Worm (Caenorhabditis elegans) whole organism, L4 larva: ENCODE results near the gene ngn-1.
A peak's percentile ranks its signal among the peaks of the same experiment; 100 is the strongest.

ENCODE experiments used
- D1046.2 ChIP-seq: fragments of 200-800 bp; sonication (Bioruptor generic); IDR thresholded peaks from 2 replicates; pipeline ENCODE4 v1.3.6; 2022; ENCODE audit warnings: missing genetic modification characterization, missing compliant biosample characterization
- F26F4.8 ChIP-seq: fragments of 200-800 bp; sonication (Bioruptor generic); conservative IDR thresholded peaks from 2 replicates; pipeline ENCODE4 v1.3.6; 2022; ENCODE audit warnings: missing genetic modification characterization, missing compliant biosample characterization
- F44E2.7 ChIP-seq: fragments of 200-800 bp; sonication (Bioruptor generic); IDR thresholded peaks from 2 replicates; pipeline ENCODE4 v2.1.2; 2022; ENCODE audit warnings: missing genetic modification characterization, missing compliant biosample characterization
- F49E8.2 ChIP-seq: sonication (generic microtip); optimal IDR thresholded peaks from 2 replicates; lab custom pipeline; 2016; ENCODE audit warnings: missing compliant biosample characterization, mild to moderate bottlenecking, missing genetic modification characterization, borderline replicate concordance
- T26A8.4 ChIP-seq: fragments of 200-800 bp; sonication (Bioruptor generic); IDR thresholded peaks from 2 replicates; pipeline ENCODE4 v1.3.6; 2022; ENCODE audit warnings: missing genetic modification characterization, missing compliant biosample characterization
- Y48G9A.11 ChIP-seq: fragments of 200-800 bp; sonication (Bioruptor generic); IDR thresholded peaks from 2 replicates; pipeline ENCODE4 v1.3.6; 2022; ENCODE audit warnings: missing genetic modification reagents, missing genetic modification characterization, missing compliant biosample characterization
- Y5F2A.4 ChIP-seq: fragments of 200-800 bp; sonication (Bioruptor generic); optimal IDR thresholded peaks from 2 replicates; lab custom pipeline; 2018; ENCODE audit warnings: mild to moderate bottlenecking, missing genetic modification characterization, missing compliant biosample characterization
- aha-1 ChIP-seq: fragments of 150-350 bp; peaks from one replicate; lab custom pipeline; 2014; ENCODE audit warnings: missing biosample characterization, missing genetic modification characterization
- ceh-28 ChIP-seq: fragments of 150-350 bp; optimal IDR thresholded peaks from 2 replicates; lab custom pipeline; 2014; ENCODE audit warnings: missing biosample characterization, missing genetic modification reagents, missing genetic modification characterization
- ceh-32 ChIP-seq: sonication (generic microtip); optimal IDR thresholded peaks from 2 replicates; lab custom pipeline; 2016; ENCODE audit warnings: mild to moderate bottlenecking, missing genetic modification characterization, missing compliant biosample characterization; ENCODE audit not compliant: poor library complexity
- ceh-44 ChIP-seq: fragments of 200-800 bp; sonication (Bioruptor generic); IDR thresholded peaks from 2 replicates; pipeline ENCODE4 v1.3.6; 2022; ENCODE audit warnings: missing genetic modification reagents, missing genetic modification characterization, missing compliant biosample characterization
- ceh-62 ChIP-seq: sonication (generic microtip); optimal IDR thresholded peaks from 2 replicates; lab custom pipeline; 2017; ENCODE audit warnings: missing biosample characterization, missing genetic modification characterization
- ces-1 ChIP-seq: fragments of 150-350 bp; sonication (generic microtip); optimal IDR thresholded peaks from 4 replicates; lab custom pipeline; 2014; ENCODE audit warnings: missing biosample characterization, missing genetic modification reagents, missing genetic modification characterization
- ctbp-1 ChIP-seq: fragments of 200-800 bp; sonication (Bioruptor generic); IDR thresholded peaks from 2 replicates; pipeline ENCODE4 v1.3.6; 2022; ENCODE audit warnings: missing genetic modification reagents, missing genetic modification characterization, missing compliant biosample characterization
- daf-16 ChIP-seq, 3 experiments: sonication (generic microtip); optimal IDR thresholded peaks; 2 replicates each; lab custom pipeline; 2016 to 2017; ENCODE audit warnings: missing genetic modification characterization in 3 of 3, missing genetic modification reagents in 3 of 3, mild to moderate bottlenecking in 2 of 3, missing compliant biosample characterization in 2 of 3, missing biosample characterization in 1 of 3, moderate library complexity in 1 of 3
- daf-8 ChIP-seq: fragments of 200-800 bp; sonication (Bioruptor generic); IDR thresholded peaks from 2 replicates; pipeline ENCODE4 v1.3.6; 2022; ENCODE audit warnings: missing genetic modification characterization, missing compliant biosample characterization
- dmd-9 ChIP-seq: fragments of 200-800 bp; sonication (Bioruptor generic); IDR thresholded peaks from 2 replicates; pipeline ENCODE4 v1.3.6; 2022; ENCODE audit warnings: missing genetic modification reagents, missing genetic modification characterization, missing compliant biosample characterization
- egl-27 ChIP-seq: sonication (generic microtip); optimal IDR thresholded peaks from 3 replicates; lab custom pipeline; 2017; ENCODE audit warnings: missing biosample characterization, missing genetic modification reagents, missing genetic modification characterization
- gei-8 ChIP-seq: fragments of 200-800 bp; sonication (Bioruptor generic); optimal IDR thresholded peaks from 2 replicates; lab custom pipeline; 2018; ENCODE audit warnings: mild to moderate bottlenecking, missing genetic modification characterization, missing compliant biosample characterization
- hlh-11 ChIP-seq: fragments of 200-800 bp; sonication (Bioruptor generic); optimal IDR thresholded peaks from 2 replicates; lab custom pipeline; 2018; ENCODE audit warnings: mild to moderate bottlenecking, missing genetic modification characterization, missing compliant biosample characterization
- hmg-1.1 ChIP-seq: fragments of 200-800 bp; sonication (Bioruptor generic); IDR thresholded peaks from 2 replicates; pipeline ENCODE4 v1.3.6; 2022; ENCODE audit warnings: missing genetic modification reagents, missing genetic modification characterization, missing compliant biosample characterization
- lin-1 ChIP-seq: fragments of 200-800 bp; sonication (Bioruptor generic); IDR thresholded peaks from 2 replicates; pipeline ENCODE4 v1.3.6; 2022; ENCODE audit warnings: missing genetic modification reagents, missing genetic modification characterization, missing compliant biosample characterization
- lin-29 ChIP-seq: fragments of 200-800 bp; sonication (Bioruptor generic); IDR thresholded peaks from 2 replicates; pipeline ENCODE4 v1.3.6; 2022; ENCODE audit warnings: missing genetic modification reagents, missing genetic modification characterization, missing compliant biosample characterization
- lin-39 ChIP-seq: fragments of 150-350 bp; optimal IDR thresholded peaks from 2 replicates; lab custom pipeline; 2014; ENCODE audit warnings: missing biosample characterization, missing genetic modification reagents, missing genetic modification characterization
- madf-5 ChIP-seq, 2 experiments: fragments of 200-800 bp; sonication (Bioruptor generic); IDR thresholded peaks; 2 replicates each; pipeline ENCODE4 v1.3.6; 2022; ENCODE audit warnings: missing compliant biosample characterization in 2 of 2, missing genetic modification characterization in 2 of 2
- madf-9 ChIP-seq: fragments of 200-800 bp; sonication (Bioruptor generic); conservative IDR thresholded peaks from 2 replicates; pipeline ENCODE4 v1.3.6; 2022; ENCODE audit warnings: missing genetic modification reagents, missing genetic modification characterization, missing compliant biosample characterization
- mep-1 ChIP-seq: fragments of 150-350 bp; sonication (generic microtip); optimal IDR thresholded peaks from 3 replicates; lab custom pipeline; 2014; ENCODE audit warnings: missing biosample characterization, missing genetic modification characterization
- mes-2 ChIP-seq: sonication (generic microtip); optimal IDR thresholded peaks from 2 replicates; lab custom pipeline; 2016; ENCODE audit warnings: missing genotype, mild to moderate bottlenecking, missing genetic modification characterization, missing compliant biosample characterization; ENCODE audit not compliant: poor library complexity, severe bottlenecking
- mxl-2 ChIP-seq: fragments of 200-800 bp; sonication (Bioruptor generic); conservative IDR thresholded peaks from 2 replicates; pipeline ENCODE4 v1.3.6; 2022; ENCODE audit warnings: missing genetic modification reagents, missing genetic modification characterization, missing compliant biosample characterization
- nhr-10 ChIP-seq: fragments of 150-350 bp; optimal IDR thresholded peaks from 2 replicates; lab custom pipeline; 2014; ENCODE audit warnings: missing biosample characterization, missing genetic modification characterization
- nhr-102 ChIP-seq: sonication (generic microtip); optimal IDR thresholded peaks from 2 replicates; lab custom pipeline; 2016; ENCODE audit warnings: mild to moderate bottlenecking, missing genetic modification characterization, moderate library complexity, missing compliant biosample characterization
- nhr-11 ChIP-seq: fragments of 150-350 bp; optimal IDR thresholded peaks from 2 replicates; lab custom pipeline; 2014; ENCODE audit warnings: missing biosample characterization, missing genetic modification characterization
- nhr-237 ChIP-seq: sonication (generic microtip); optimal IDR thresholded peaks from 2 replicates; lab custom pipeline; 2017; ENCODE audit warnings: missing biosample characterization, missing genetic modification characterization
- nhr-25 ChIP-seq: sonication (generic microtip); optimal IDR thresholded peaks from 2 replicates; lab custom pipeline; 2017; ENCODE audit warnings: missing genetic modification characterization, mild to moderate bottlenecking, missing compliant biosample characterization, antibody characterized with exemption, moderate library complexity, borderline replicate concordance; ENCODE audit not compliant: insufficient read depth
- nhr-41 ChIP-seq: fragments of 200-800 bp; sonication (Bioruptor generic); IDR thresholded peaks from 2 replicates; pipeline ENCODE4 v1.3.6; 2022; ENCODE audit warnings: missing genetic modification reagents, missing genetic modification characterization, missing compliant biosample characterization
- nhr-42 ChIP-seq: fragments of 200-800 bp; sonication (Bioruptor generic); IDR thresholded peaks from 2 replicates; pipeline ENCODE4 v1.3.6; 2022; ENCODE audit warnings: missing genetic modification characterization, missing compliant biosample characterization
- nhr-48 ChIP-seq: sonication (generic microtip); optimal IDR thresholded peaks from 2 replicates; lab custom pipeline; 2016; ENCODE audit warnings: mild to moderate bottlenecking, missing genetic modification characterization, missing compliant biosample characterization
- nhr-76 ChIP-seq: fragments of 150-350 bp; optimal IDR thresholded peaks from 2 replicates; lab custom pipeline; 2014; ENCODE audit warnings: missing biosample characterization, missing genetic modification characterization
- pha-4 ChIP-seq, 2 experiments: fragments of 150-350 bp in 1 of 2; fragments of 200-800 bp in 1 of 2; sonication (Bioruptor generic) in 1 of 2; IDR thresholded peaks in 1 of 2; optimal IDR thresholded peaks in 1 of 2; 2 replicates each; pipeline versions ENCODE4 v1.3.6 to Lab custom; 2014 to 2022; ENCODE audit warnings: missing genetic modification characterization in 2 of 2, missing genetic modification reagents in 2 of 2, missing biosample characterization in 1 of 2, missing compliant biosample characterization in 1 of 2
- pqm-1 ChIP-seq: sonication (generic microtip); optimal IDR thresholded peaks from 2 replicates; lab custom pipeline; 2017; ENCODE audit warnings: missing biosample characterization, missing genetic modification characterization
- set-16 ChIP-seq: fragments of 200-800 bp; sonication (Bioruptor generic); IDR thresholded peaks from 2 replicates; pipeline ENCODE4 v1.3.6; 2022; ENCODE audit warnings: missing genetic modification reagents, missing genetic modification characterization, missing compliant biosample characterization
- skn-1 ChIP-seq: fragments of 150-350 bp; optimal IDR thresholded peaks from 2 replicates; lab custom pipeline; 2014; ENCODE audit warnings: missing biosample characterization, missing genetic modification characterization
- vab-7 ChIP-seq: fragments of 200-800 bp; sonication (Bioruptor generic); IDR thresholded peaks from 2 replicates; pipeline ENCODE4 v1.3.6; 2022; ENCODE audit warnings: missing genetic modification reagents, missing genetic modification characterization, missing compliant biosample characterization
- zag-1 ChIP-seq: fragments of 150-350 bp; optimal IDR thresholded peaks from 2 replicates; lab custom pipeline; 2014; ENCODE audit warnings: missing biosample characterization, missing genetic modification characterization
- zfp-3 ChIP-seq: fragments of 200-800 bp; sonication (Bioruptor generic); conservative IDR thresholded peaks from 2 replicates; pipeline ENCODE4 v1.3.6; 2022; ENCODE audit warnings: missing genetic modification reagents, missing genetic modification characterization, missing compliant biosample characterization
- zip-11 ChIP-seq: fragments of 200-800 bp; sonication (Bioruptor generic); IDR thresholded peaks from 2 replicates; pipeline ENCODE4 v1.3.6; 2022; ENCODE audit warnings: missing genetic modification characterization, missing compliant biosample characterization
- ztf-11 ChIP-seq: fragments of 150-350 bp; optimal IDR thresholded peaks from 2 replicates; lab custom pipeline; 2014; ENCODE audit warnings: missing biosample characterization, missing genetic modification characterization
- ztf-7 ChIP-seq: fragments of 150-350 bp; optimal IDR thresholded peaks from 2 replicates; lab custom pipeline; 2014; ENCODE audit warnings: missing biosample characterization, missing genetic modification characterization

Gene ngn-1

DNA sequence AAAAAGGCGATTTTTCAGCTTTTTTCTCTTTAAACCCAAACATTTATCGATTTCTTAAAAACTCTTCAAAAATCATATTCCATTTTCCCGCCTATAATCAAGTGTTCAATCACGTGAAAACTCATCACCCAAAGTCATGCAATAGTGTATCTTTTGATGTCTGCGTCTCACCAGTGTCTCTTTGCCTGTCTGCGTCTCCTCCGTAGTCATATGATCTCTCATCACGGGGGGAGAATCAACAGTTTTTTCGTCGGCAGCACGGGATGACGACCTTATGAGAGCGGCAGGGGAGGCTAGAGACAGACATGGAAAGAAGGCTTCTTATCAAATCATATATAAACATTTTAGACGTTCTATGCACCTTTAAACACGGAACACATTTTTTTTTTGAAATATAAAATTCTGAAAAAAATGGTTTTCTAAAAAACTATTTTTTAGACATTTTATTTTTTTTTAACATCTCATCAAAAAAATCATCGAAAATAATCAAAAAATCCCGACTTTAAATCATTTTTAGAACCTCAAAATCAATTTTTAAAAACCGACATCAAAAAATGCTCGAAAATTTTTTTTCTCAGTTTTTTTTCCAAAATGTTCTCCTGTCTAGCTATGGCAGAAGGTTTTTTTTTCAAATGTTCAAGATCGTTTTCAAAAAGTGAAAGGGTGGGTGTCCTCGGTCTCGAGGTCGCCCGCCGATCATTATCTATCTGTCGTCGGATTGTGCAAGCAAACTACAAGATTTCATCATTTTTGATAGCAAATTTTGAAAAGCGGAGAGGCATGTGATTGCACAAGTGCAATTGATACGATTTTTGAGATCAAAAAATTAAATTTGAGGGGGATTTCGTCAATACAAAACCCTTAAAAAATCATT is 25.8 kb downstream of the ngn-1 start:
- TF ChIP-seq mep-1 (peak; percentile 97), hmg-1.1 (peak; percentile 95), dmd-9 (GFP tag; lab: Robert Waterston, UW) (peak; percentile 83), nhr-11 (peak; percentile 98), daf-16 (GFP tag; optimal IDR thresholded peaks at IDR 0.05; lab: Kevin White, UChicago) (peak; percentile 59 to 90), daf-16 (tag; optimal IDR thresholded peaks at IDR 0.05; lab: Kevin White, UChicago) (peak; percentile 97), nhr-76 (tag; lab: Kevin White, UChicago) (peak; percentile 86), nhr-41 (GFP tag; lab: Robert Waterston, UW) (peak; percentile 90), daf-8 (no peak), F49E8.2 (tag; lab: Kevin White, UChicago) (no peak), mes-2 (tag; lab: Kevin White, UChicago) (peak; percentile 90), mxl-2 (peak; percentile 96), ceh-28 (tag; lab: Kevin White, UChicago) (peak; percentile 9), pqm-1 (tag; lab: Kevin White, UChicago) (peak; percentile 60), nhr-102 (peak; percentile 96), ctbp-1 (peak; percentile 92), lin-39 (tag; lab: Kevin White, UChicago) (no peak), ceh-32 (tag; lab: Kevin White, UChicago) (no peak), madf-9 (peak; percentile 93), set-16 (GFP tag; lab: Robert Waterston, UW) (peak; percentile 86), ces-1 (GFP tag; lab: Kevin White, UChicago) (no peak), zag-1 (tag; lab: Kevin White, UChicago) (no peak), nhr-25 (tag; lab: Kevin White, UChicago) (peak; percentile 79), zfp-3 (GFP tag; lab: Robert Waterston, UW) (peak; percentile 99), F26F4.8 (GFP tag; lab: Robert Waterston, UW) (no peak), Y48G9A.11 (GFP tag; lab: Robert Waterston, UW) (peak; percentile 51), Y5F2A.4 (GFP tag; lab: Kevin White, UChicago) (peak; percentile 40), lin-1 (GFP tag; lab: Robert Waterston, UW) (peak; percentile 95), nhr-42 (peak; percentile 93), nhr-48 (tag; lab: Kevin White, UChicago) (peak; percentile 96), hlh-11 (tag; lab: Kevin White, UChicago) (peak; percentile 100), pha-4 (GFP tag; IDR thresholded peaks at IDR 0.05; lab: Robert Waterston, UW) (peak; percentile 93), pha-4 (tag; optimal IDR thresholded peaks at IDR 0.05; lab: Kevin White, UChicago) (peak; percentile 94), nhr-10 (tag; lab: Kevin White, UChicago) (peak; percentile 91), gei-8 (GFP tag; lab: Kevin White, UChicago) (peak; percentile 96), aha-1 (tag; lab: Kevin White, UChicago) (peak; percentile 97), F44E2.7 (GFP tag; lab: Robert Waterston, UW) (0 out of 2 replicates have a peak, but pooled peaks have one; percentile 17), ceh-44 (GFP tag; lab: Robert Waterston, UW) (0 out of 2 replicates have a peak, but pooled peaks have one; percentile 37), vab-7 (GFP tag; lab: Robert Waterston, UW) (peak; percentile 24), ztf-7 (peak; percentile 90), D1046.2 (GFP tag; lab: Robert Waterston, UW) (peak; percentile 84), ztf-11 (tag; lab: Kevin White, UChicago) (no peak), egl-27 (tag; lab: Kevin White, UChicago) (no peak), lin-29 (peak; percentile 88), skn-1 (tag; lab: Kevin White, UChicago) (peak; percentile 91), nhr-237 (tag; lab: Kevin White, UChicago) (no peak), zip-11 (GFP tag; lab: Robert Waterston, UW) (no peak), T26A8.4 (GFP tag; lab: Robert Waterston, UW) (peak; percentile 96), madf-5 (GFP tag; IDR thresholded peaks at IDR 0.05; lab: Robert Waterston, UW) (peak; percentile 47 to 54; a peak in 1 of 4 replicates), ceh-62 (tag; lab: Kevin White, UChicago) (no peak)
